Worm (Caenorhabditis elegans): Measurements from ENCODE around the gene T10H9.1.

Gene T10H9.1

ce11 chrV:6683740-6684139 is 34.3 kb downstream of the T10H9.1 start:
- no peak for TF ChIP-seq unc-62 (GFP tag; optimal IDR thresholded peaks at IDR 0.05)

- TF ChIP-seq unc-62 (GFP tag; optimal IDR thresholded peaks at IDR 0.05): no peak
Observed at ce11 chrV:6684541-6684940, 35.1 kb downstream of the T10H9.1 start.

- no peak for TF ChIP-seq unc-62 (GFP tag; optimal IDR thresholded peaks at IDR 0.05)
Observed at ce11 chrV:6685499-6685898, 36.1 kb downstream of the T10H9.1 start.

- no peak for TF ChIP-seq unc-62 (GFP tag; optimal IDR thresholded peaks at IDR 0.05)
Observed at ce11 chrV:6685963-6686362, 36.5 kb downstream of the T10H9.1 start.

- no peak for TF ChIP-seq unc-62 (GFP tag; optimal IDR thresholded peaks at IDR 0.05)
Observed at ce11 chrV:6688392-6688791, 39.0 kb downstream of the T10H9.1 start, which contains the start of gene K11G9.5. K11G9.5 (minus strand) TSS chrV:6688492.

- TF ChIP-seq unc-62 (GFP tag; optimal IDR thresholded peaks at IDR 0.05): no peak
Observed at ce11 chrV:6690075-6690474, 40.7 kb downstream of the T10H9.1 start.

- no peak for TF ChIP-seq unc-62 (GFP tag; optimal IDR thresholded peaks at IDR 0.05)
Observed at ce11 chrV:6691813-6692351, 42.5 kb downstream of the T10H9.1 start, which contains the start of gene mtl-1. mtl-1 (minus strand) TSS chrV:6691863.

ce11 chrV:6694668-6695067 is 45.3 kb downstream of the T10H9.1 start, which contains the start of gene W02F12.8:
W02F12.8 (minus strand) TSS chrV:6694768.
- TF ChIP-seq unc-62 (GFP tag; optimal IDR thresholded peaks at IDR 0.05): no peak

- no peak for TF ChIP-seq unc-62 (GFP tag; optimal IDR thresholded peaks at IDR 0.05)
Observed at ce11 chrV:6697552-6697951, 48.1 kb downstream of the T10H9.1 start, which contains the start of gene W02F12.2. W02F12.2 (minus strand) TSS chrV:6697652.

ce11 chrV:6699021-6699420 is 49.6 kb downstream of the T10H9.1 start:
- no peak for TF ChIP-seq unc-62 (GFP tag; optimal IDR thresholded peaks at IDR 0.05)

ce11 chrV:6699833-6700232 is 50.4 kb downstream of the T10H9.1 start:
- no peak for TF ChIP-seq unc-62 (GFP tag; optimal IDR thresholded peaks at IDR 0.05)
